Fruit fly (Drosophila melanogaster): ENCODE measurements around the gene Zip71B.

The Zip71B gene

DNA sequence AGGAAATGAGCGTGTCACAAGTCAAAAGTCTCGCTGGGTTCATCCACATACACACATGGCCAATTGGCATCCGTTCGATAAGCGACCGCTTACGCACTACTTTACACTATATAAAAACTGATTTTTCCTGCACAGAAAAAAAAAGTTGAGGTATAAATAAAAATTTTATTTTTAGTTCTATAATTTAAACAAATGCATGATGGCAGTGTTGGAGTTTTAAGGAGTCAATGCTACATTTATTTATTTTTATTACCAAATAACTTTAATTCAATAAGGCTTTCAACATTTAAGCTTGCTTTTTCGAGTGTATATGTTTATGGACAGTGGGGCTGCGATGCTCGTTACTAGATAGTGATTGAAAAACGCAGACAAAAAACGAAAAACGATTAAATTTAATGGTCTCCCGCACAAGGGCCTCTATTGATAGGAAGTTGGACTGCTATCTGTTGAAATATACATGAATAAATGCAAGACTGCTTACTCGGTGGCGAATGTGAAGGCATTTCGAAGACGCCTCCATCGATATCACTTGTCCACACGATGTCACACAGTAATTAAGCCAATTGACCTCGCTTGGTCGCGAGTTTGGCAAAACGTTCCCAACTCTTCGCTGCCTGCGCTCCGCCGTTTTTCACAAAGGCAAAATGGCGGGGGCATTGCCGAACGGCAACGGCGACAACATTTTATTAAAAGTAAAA is 19.7 kb downstream of the Zip71B start (continued):
- TF ChIP-seq fd102C (GFP tag; optimal IDR thresholded peaks at IDR 0.05): peak; percentile 42
- no peak for TF ChIP-seq Dad (GFP tag; optimal IDR thresholded peaks at IDR 0.05)
- no peak for TF ChIP-seq sna (GFP tag; IDR thresholded peaks at IDR 0.05; ENCODE audit: partially characterized antibody)
- TF ChIP-seq CG8765 (GFP tag; IDR thresholded peaks at IDR 0.05): no peak
- peak; percentile 49 for TF ChIP-seq CG4707 (GFP tag; optimal IDR thresholded peaks at IDR 0.05)
- peak; percentile 61 for TF ChIP-seq BtbVII (GFP tag; optimal IDR thresholded peaks at IDR 0.05)
- TF ChIP-seq Ets65A (GFP tag): peak; percentile 92
- peak; percentile 64 for TF ChIP-seq oc (tag; optimal IDR thresholded peaks at IDR 0.05)
- TF ChIP-seq Bgb (GFP tag; IDR thresholded peaks at IDR 0.05; ENCODE audit: partially characterized antibody): no peak
- no peak for TF ChIP-seq Lpt (GFP tag; optimal IDR thresholded peaks at IDR 0.05)
- peak; percentile 7 for TF ChIP-seq CG10543 (GFP tag; optimal IDR thresholded peaks at IDR 0.05)
- TF ChIP-seq E2f1 (GFP tag; IDR thresholded peaks at IDR 0.05): peak; percentile 62
- no peak for TF ChIP-seq insv (GFP tag; optimal IDR thresholded peaks at IDR 0.05)
- peak; percentile 67 for TF ChIP-seq cwo (GFP tag; optimal IDR thresholded peaks at IDR 0.05)
- TF ChIP-seq CG10431 (GFP tag; optimal IDR thresholded peaks at IDR 0.05): peak; percentile 21
- no peak for TF ChIP-seq corto (GFP tag; optimal IDR thresholded peaks at IDR 0.05)
- TF ChIP-seq chm (GFP tag; IDR thresholded peaks at IDR 0.05): peak; percentile 65; the same call in 1 of the 2 replicates
- TF ChIP-seq Spps (tag; optimal IDR thresholded peaks at IDR 0.05): peak; percentile 76
- TF ChIP-seq Xbp1 (GFP tag; optimal IDR thresholded peaks at IDR 0.05): peak; percentile 77
- no peak for TF ChIP-seq usp (GFP tag; optimal IDR thresholded peaks at IDR 0.05)
- TF ChIP-seq slbo (GFP tag; IDR thresholded peaks at IDR 0.05): peak; percentile 76
- TF ChIP-seq CG14014 (GFP tag; IDR thresholded peaks at IDR 0.05): peak; percentile 58; the same call in 1 of the 2 replicates
- peak; percentile 65 for TF ChIP-seq sqz (GFP tag; optimal IDR thresholded peaks at IDR 0.05)
- peak; percentile 65 for TF ChIP-seq CG6813 (GFP tag; optimal IDR thresholded peaks at IDR 0.05)
- TF ChIP-seq vfl (GFP tag; optimal IDR thresholded peaks at IDR 0.05): peak; percentile 9
- TF ChIP-seq Asciz (GFP tag; optimal IDR thresholded peaks at IDR 0.05): peak; percentile 78
- TF ChIP-seq CG8944 (GFP tag; optimal IDR thresholded peaks at IDR 0.05): no peak
- no peak for TF ChIP-seq Hey (tag; optimal IDR thresholded peaks at IDR 0.05)
- TF ChIP-seq CG18619 (GFP tag; optimal IDR thresholded peaks at IDR 0.05): peak; percentile 46
- TF ChIP-seq Lhr (GFP tag; optimal IDR thresholded peaks at IDR 0.05): peak; percentile 33
- peak; percentile 38 for TF ChIP-seq en (GFP tag; optimal IDR thresholded peaks at IDR 0.05)
- TF ChIP-seq tx (GFP tag; optimal IDR thresholded peaks at IDR 0.05): no peak
- TF ChIP-seq CG1024 (GFP tag; IDR thresholded peaks at IDR 0.05): peak; percentile 49; the same call in 1 of the 2 replicates
- no peak for TF ChIP-seq YL-1 (GFP tag; optimal IDR thresholded peaks at IDR 0.05)
- TF ChIP-seq CG2712 (tag; optimal IDR thresholded peaks at IDR 0.05): peak; percentile 88
- no peak for TF ChIP-seq Sry-β (GFP tag; optimal IDR thresholded peaks at IDR 0.05)
- TF ChIP-seq CG2120 (GFP tag; optimal IDR thresholded peaks at IDR 0.05): peak; percentile 68
- peak; percentile 80 for TF ChIP-seq Ssrp (tag; optimal IDR thresholded peaks at IDR 0.05)
- TF ChIP-seq Fer1 (GFP tag; optimal IDR thresholded peaks at IDR 0.05): peak; percentile 74
- no peak for TF ChIP-seq CG13894 (tag; optimal IDR thresholded peaks at IDR 0.05)
- TF ChIP-seq row (GFP tag; IDR thresholded peaks at IDR 0.05): peak; percentile 83
- peak; percentile 57; the same call in 1 of the 2 replicates for TF ChIP-seq H2.0 (GFP tag; IDR thresholded peaks at IDR 0.05)
- no peak for TF ChIP-seq NK7.1 (GFP tag; optimal IDR thresholded peaks at IDR 0.05)
- no peak for TF ChIP-seq MESR4 (GFP tag; optimal IDR thresholded peaks at IDR 0.05)
- TF ChIP-seq CG33557 (GFP tag; optimal IDR thresholded peaks at IDR 0.05): peak; percentile 78
- peak; percentile 4 for TF ChIP-seq D19B (GFP tag; optimal IDR thresholded peaks at IDR 0.05)
- TF ChIP-seq CTCF (GFP tag; optimal IDR thresholded peaks at IDR 0.05): no peak
- no peak for TF ChIP-seq ac (GFP tag; optimal IDR thresholded peaks at IDR 0.05)
- TF ChIP-seq pros (GFP tag; optimal IDR thresholded peaks at IDR 0.05): no peak
- no peak for TF ChIP-seq Ets97D (GFP tag; optimal IDR thresholded peaks at IDR 0.05)
